Worm (Caenorhabditis elegans) whole organism, L3 larva: ENCODE data around the gene C05C12.1.
"Not testable (repeated sequence)": the region's sequence is repeated elsewhere in the genome, so short reads cannot be mapped to it uniquely, and the experiment has no call there.

Source experiments
- R02D3.7 ChIP-seq: fragments of 150-350 bp; optimal IDR thresholded peaks from 2 replicates; lab custom pipeline; 2014; ENCODE audit warnings: missing biosample characterization, missing genetic modification characterization
- aly-2 ChIP-seq: fragments of 150-350 bp; optimal IDR thresholded peaks from 2 replicates; lab custom pipeline; 2014; ENCODE audit warnings: missing biosample characterization, missing genetic modification characterization
- ceh-16 ChIP-seq: sonication (generic microtip); optimal IDR thresholded peaks from 2 replicates; lab custom pipeline; 2017; ENCODE audit warnings: missing biosample characterization, missing genetic modification characterization
- ceh-28 ChIP-seq: fragments of 150-350 bp; optimal IDR thresholded peaks from 2 replicates; lab custom pipeline; 2014; ENCODE audit warnings: missing biosample characterization, missing genetic modification reagents, missing genetic modification characterization
- ceh-9 ChIP-seq: sonication (generic microtip); optimal IDR thresholded peaks from 2 replicates; lab custom pipeline; 2018; ENCODE audit warnings: missing biosample characterization, missing genetic modification characterization
- daf-12 ChIP-seq: fragments of 150-350 bp; optimal IDR thresholded peaks from 2 replicates; lab custom pipeline; 2014; ENCODE audit warnings: missing biosample characterization, missing genetic modification reagents, missing genetic modification characterization
- egl-5 ChIP-seq: fragments of 150-350 bp; optimal IDR thresholded peaks from 2 replicates; lab custom pipeline; 2017; ENCODE audit warnings: missing biosample characterization, missing genetic modification reagents, missing genetic modification characterization, inconsistent platforms
- elt-1 ChIP-seq: fragments of 150-350 bp; optimal IDR thresholded peaks from 2 replicates; lab custom pipeline; 2014; ENCODE audit warnings: missing biosample characterization, missing genetic modification characterization
- elt-2 ChIP-seq: sonication (generic microtip); optimal IDR thresholded peaks from 2 replicates; lab custom pipeline; 2016; ENCODE audit warnings: missing genetic modification reagents, mild to moderate bottlenecking, missing genetic modification characterization, missing compliant biosample characterization
- eor-1 ChIP-seq, 2 experiments: fragments of 150-350 bp; optimal IDR thresholded peaks; 2 replicates each; lab custom pipeline; 2014 to 2018; ENCODE audit warnings: missing biosample characterization in 2 of 2, missing genetic modification characterization in 2 of 2
- fkh-10 ChIP-seq: sonication (generic microtip); optimal IDR thresholded peaks from 2 replicates; lab custom pipeline; 2017; ENCODE audit warnings: missing biosample characterization, missing genetic modification reagents, missing genetic modification characterization
- fos-1 ChIP-seq: fragments of 150-350 bp; optimal IDR thresholded peaks from 2 replicates; lab custom pipeline; 2014; ENCODE audit warnings: missing biosample characterization, missing genetic modification characterization
- hmg-11 ChIP-seq: sonication (generic microtip); optimal IDR thresholded peaks from 2 replicates; lab custom pipeline; 2016; ENCODE audit warnings: missing genetic modification characterization, missing compliant biosample characterization
- lin-15B ChIP-seq: fragments of 150-350 bp; optimal IDR thresholded peaks from 2 replicates; lab custom pipeline; 2014; ENCODE audit warnings: missing biosample characterization, missing genetic modification characterization
- lsy-12 ChIP-seq: sonication (generic microtip); optimal IDR thresholded peaks from 2 replicates; lab custom pipeline; 2016; ENCODE audit warnings: mild to moderate bottlenecking, missing genetic modification characterization, missing compliant biosample characterization
- mdl-1 ChIP-seq: fragments of 150-350 bp; optimal IDR thresholded peaks from 2 replicates; lab custom pipeline; 2014; ENCODE audit warnings: missing biosample characterization, missing genetic modification characterization
- mml-1 ChIP-seq: fragments of 150-350 bp; sonication (generic microtip); optimal IDR thresholded peaks from 3 replicates; lab custom pipeline; 2014; ENCODE audit warnings: missing biosample characterization, missing genetic modification characterization
- nfya-1 ChIP-seq: sonication (generic microtip); optimal IDR thresholded peaks from 2 replicates; lab custom pipeline; 2017; ENCODE audit warnings: missing genetic modification characterization, mild to moderate bottlenecking, missing compliant biosample characterization, antibody characterized with exemption, moderate library complexity; ENCODE audit not compliant: insufficient read depth
- nhr-11 ChIP-seq: fragments of 150-350 bp; optimal IDR thresholded peaks from 2 replicates; lab custom pipeline; 2014; ENCODE audit warnings: missing biosample characterization, missing genetic modification characterization
- nhr-12 ChIP-seq: fragments of 150-350 bp; optimal IDR thresholded peaks from 2 replicates; lab custom pipeline; 2014; ENCODE audit warnings: missing biosample characterization, missing genetic modification characterization
- nhr-23 ChIP-seq: fragments of 150-350 bp; optimal IDR thresholded peaks from 2 replicates; lab custom pipeline; 2014; ENCODE audit warnings: missing biosample characterization, missing genetic modification reagents, missing genetic modification characterization
- nhr-237 ChIP-seq: fragments of 150-350 bp; optimal IDR thresholded peaks from 2 replicates; lab custom pipeline; 2014; ENCODE audit warnings: missing biosample characterization, missing genetic modification characterization
- nhr-25 ChIP-seq: sonication (generic microtip); optimal IDR thresholded peaks from 2 replicates; lab custom pipeline; 2017; ENCODE audit warnings: missing biosample characterization, missing genetic modification characterization
- nhr-28 ChIP-seq: fragments of 150-350 bp; optimal IDR thresholded peaks from 2 replicates; lab custom pipeline; 2014; ENCODE audit warnings: missing biosample characterization, missing genetic modification characterization
- nhr-43 ChIP-seq: sonication (generic microtip); optimal IDR thresholded peaks from 2 replicates; lab custom pipeline; 2016; ENCODE audit warnings: mild to moderate bottlenecking, missing genetic modification characterization, missing compliant biosample characterization; ENCODE audit not compliant: poor library complexity, severe bottlenecking
- nhr-76 ChIP-seq: fragments of 150-350 bp; sonication (generic microtip); optimal IDR thresholded peaks from 5 replicates; lab custom pipeline; 2014; ENCODE audit warnings: missing biosample characterization, missing genetic modification characterization
- pha-4 ChIP-seq: fragments of 150-350 bp; optimal IDR thresholded peaks from 2 replicates; lab custom pipeline; 2014; ENCODE audit warnings: missing biosample characterization, missing genetic modification reagents, missing genetic modification characterization
- pqm-1 ChIP-seq: fragments of 150-350 bp; optimal IDR thresholded peaks from 2 replicates; lab custom pipeline; 2017; ENCODE audit warnings: missing biosample characterization, missing genetic modification characterization, inconsistent platforms
- skn-1 ChIP-seq: fragments of 150-350 bp; optimal IDR thresholded peaks from 2 replicates; lab custom pipeline; 2014; ENCODE audit warnings: missing biosample characterization, missing genetic modification characterization
- tbx-2 ChIP-seq: sonication (generic microtip); optimal IDR thresholded peaks from 2 replicates; lab custom pipeline; 2016; ENCODE audit warnings: mild to moderate bottlenecking, missing genetic modification characterization, missing compliant biosample characterization
- unc-62 ChIP-seq: fragments of 150-350 bp; sonication (generic microtip); optimal IDR thresholded peaks from 4 replicates; lab custom pipeline; 2014; ENCODE audit warnings: missing biosample characterization, missing genetic modification reagents, missing genetic modification characterization
- ztf-11 ChIP-seq: fragments of 150-350 bp; optimal IDR thresholded peaks from 2 replicates; lab custom pipeline; 2014; ENCODE audit warnings: missing biosample characterization, missing genetic modification characterization

C05C12.1 gene

DNA sequence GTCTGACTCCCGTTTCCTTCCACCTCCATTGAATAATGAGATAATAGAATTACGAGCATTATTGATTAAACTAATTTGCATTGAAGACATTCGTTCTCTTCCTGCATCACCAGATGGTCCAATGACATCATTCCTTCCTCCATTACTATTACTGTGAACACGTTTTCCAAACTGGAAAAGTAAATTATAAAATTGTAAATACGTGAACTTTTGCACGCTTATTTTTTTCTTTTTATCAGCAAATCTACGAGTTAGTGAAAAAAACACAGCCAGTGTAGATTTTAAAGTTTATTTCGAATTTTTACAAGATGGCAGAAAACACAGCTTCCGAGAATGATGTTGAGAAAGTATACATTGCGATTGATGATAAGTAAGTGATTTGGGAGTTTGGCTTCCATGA lies at the start of gene C05C12.1:
Gene C05C12.1 (plus strand): TSS at position 301 of the 400 bp plus-strand sequence.
- TF ChIP-seq tbx-2 (tag; lab: Kevin White, UChicago); nhr-237; aly-2 (tag; lab: Kevin White, UChicago): not testable (repeated sequence)

DNA sequence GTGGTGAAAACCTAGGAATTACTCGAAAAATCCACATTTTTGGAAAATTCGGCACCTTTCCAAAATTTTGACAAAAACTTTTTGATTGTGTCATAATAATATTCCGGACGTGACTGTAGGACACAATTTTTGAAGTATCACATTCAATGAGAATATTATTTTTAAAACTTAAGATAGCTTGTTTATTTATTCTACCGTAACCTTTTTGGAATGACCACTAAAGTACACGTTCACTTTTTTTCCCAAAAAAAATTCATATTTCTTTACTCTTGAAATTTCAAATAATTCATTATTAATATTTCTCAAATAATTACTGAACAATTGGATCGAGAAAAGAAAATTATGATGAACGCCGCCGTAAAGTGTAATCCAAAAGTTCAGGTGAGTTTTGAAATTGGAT lies 46.6 kb upstream of the C05C12.1 start, which contains the start of gene R07H5.9:
Gene R07H5.9 (plus strand): TSS at position 301 of the 400 bp plus-strand sequence.
- TF ChIP-seq nfya-1 (tag; lab: Kevin White, UChicago) (no peak), pha-4 (tag; lab: Kevin White, UChicago) (no peak), nhr-76 (tag; lab: Kevin White, UChicago) (no peak), R02D3.7 (tag; lab: Kevin White, UChicago) (no peak), ceh-16 (tag; lab: Kevin White, UChicago) (no peak), mml-1 (tag; lab: Kevin White, UChicago) (no peak), nhr-11 (tag; lab: Kevin White, UChicago) (no peak), hmg-11 (tag; lab: Kevin White, UChicago) (no peak), mdl-1 (tag; lab: Kevin White, UChicago) (no peak), fkh-10 (GFP tag; lab: Kevin White, UChicago) (no peak), nhr-28 (tag; lab: Kevin White, UChicago) (no peak), nhr-25 (tag; lab: Kevin White, UChicago) (no peak), tbx-2 (tag; lab: Kevin White, UChicago) (no peak), nhr-12 (tag; lab: Kevin White, UChicago) (no peak), egl-5 (tag; lab: Kevin White, UChicago) (no peak), unc-62 (GFP tag; lab: Kevin White, UChicago) (no peak), fos-1 (no peak)

DNA sequence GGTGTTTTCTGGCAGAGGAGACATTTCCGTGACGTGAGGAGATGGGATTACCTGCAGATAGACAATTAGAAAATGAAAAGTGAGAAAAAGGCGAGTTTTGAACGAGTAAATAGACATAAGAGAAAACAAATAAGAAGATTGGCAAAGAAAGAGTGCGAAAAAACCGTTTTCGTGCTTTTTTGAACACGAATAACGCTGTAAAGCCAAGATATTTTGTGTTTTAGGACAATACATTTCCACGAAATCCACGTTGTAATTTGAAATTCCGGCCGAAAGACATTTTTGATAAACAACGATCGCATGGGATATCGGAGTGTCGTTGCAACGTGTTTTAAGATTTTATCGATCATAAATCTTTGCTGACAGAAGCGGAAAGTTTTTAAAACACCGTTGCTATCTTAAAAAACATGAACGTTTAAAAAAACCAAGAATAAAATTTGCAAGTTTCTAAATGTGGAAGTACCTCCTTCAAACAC lies 43.0 kb upstream of the C05C12.1 start, which contains the start of gene adk-1:
Gene adk-1 (minus strand): TSS at position 51 of the 476 bp plus-strand sequence.
- TF ChIP-seq nfya-1 (tag; lab: Kevin White, UChicago) (peak; percentile 21), ceh-16 (tag; lab: Kevin White, UChicago) (no peak), lin-15B (tag; lab: Kevin White, UChicago) (peak; percentile 44), nhr-28 (tag; lab: Kevin White, UChicago) (no peak)

DNA sequence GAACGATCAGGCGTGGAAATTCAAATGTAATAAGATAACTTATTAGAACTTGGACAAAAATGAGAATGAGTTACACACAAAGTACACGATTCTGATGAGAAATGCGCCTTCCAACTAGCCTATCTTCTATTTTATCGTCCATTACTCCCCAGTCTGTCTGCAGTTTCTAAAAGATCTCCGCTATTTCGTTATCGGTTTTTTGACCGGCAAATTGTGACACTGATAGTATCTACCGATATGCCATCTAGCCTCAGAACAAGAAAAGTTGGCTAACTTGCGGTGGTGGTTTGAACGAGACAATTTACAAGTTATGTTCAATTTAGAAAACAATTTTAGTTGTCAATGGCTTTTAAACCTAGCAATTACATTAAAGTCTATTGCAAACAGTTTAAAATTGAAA lies 42.2 kb upstream of the C05C12.1 start:
- peak; percentile 25 for TF ChIP-seq unc-62 (GFP tag; lab: Kevin White, UChicago)
- TF ChIP-seq ceh-28 (tag; lab: Kevin White, UChicago), result peak; percentile 29
- peak; percentile 15 for TF ChIP-seq nhr-23
- no peak for TF ChIP-seq hmg-11 (tag; lab: Kevin White, UChicago)
- TF ChIP-seq pqm-1 (tag; lab: Kevin White, UChicago), result peak; percentile 18
- peak; percentile 54 for TF ChIP-seq nhr-25 (tag; lab: Kevin White, UChicago)
- peak; percentile 86 for TF ChIP-seq elt-2 (tag; lab: Kevin White, UChicago)
- no peak for TF ChIP-seq lsy-12 (tag; lab: Kevin White, UChicago)
- TF ChIP-seq elt-1 (tag; lab: Kevin White, UChicago), result peak; percentile 96

DNA sequence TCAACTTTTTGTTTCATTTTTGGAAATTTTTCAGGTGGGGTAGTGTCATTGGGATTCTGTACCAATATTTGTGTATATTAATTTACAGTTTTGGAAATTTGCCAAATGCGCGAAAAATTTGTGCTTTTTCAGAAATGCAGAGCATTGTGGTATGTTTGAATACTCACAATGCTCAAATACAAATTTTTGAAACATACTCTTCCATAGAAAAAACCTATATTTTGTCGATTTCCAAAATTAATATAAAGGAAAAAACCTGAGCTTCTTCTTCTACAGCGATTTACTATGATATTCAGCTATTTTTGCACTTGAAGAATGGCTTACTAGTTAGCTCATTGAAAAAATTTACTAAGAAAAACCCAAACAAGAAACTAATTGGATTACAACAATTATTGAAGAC lies 40.8 kb upstream of the C05C12.1 start:
- TF ChIP-seq ztf-11 (tag; lab: Kevin White, UChicago), result no peak
- TF ChIP-seq nhr-43 (tag; lab: Kevin White, UChicago), result no peak
- no peak for TF ChIP-seq nhr-76 (tag; lab: Kevin White, UChicago)
- no peak for TF ChIP-seq skn-1 (tag; lab: Kevin White, UChicago)
- no peak for TF ChIP-seq nhr-237
- no peak for TF ChIP-seq daf-12 (tag; lab: Kevin White, UChicago)
- no peak for TF ChIP-seq pqm-1 (tag; lab: Kevin White, UChicago)
- no peak for TF ChIP-seq ceh-9

DNA sequence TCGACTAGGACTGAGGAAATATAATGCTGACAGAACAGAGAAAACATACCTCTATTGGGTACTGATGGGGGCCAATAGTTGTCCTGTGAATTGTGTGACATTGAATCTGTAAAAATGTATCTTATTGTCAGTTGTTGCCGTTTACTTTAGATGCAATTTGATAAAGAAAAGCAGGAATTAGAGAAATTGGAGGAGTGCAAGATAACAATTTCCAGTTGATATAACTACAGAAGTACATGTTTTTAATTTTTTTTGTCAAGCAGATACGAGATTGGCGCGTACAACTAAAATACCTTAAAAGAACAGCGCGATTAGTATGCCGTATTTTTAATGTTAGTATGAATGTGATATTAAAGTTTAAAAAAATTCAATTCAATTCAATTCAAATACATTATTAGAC lies 35.8 kb upstream of the C05C12.1 start, which contains the start of gene zip-6:
Gene zip-6 (minus strand): TSS at position 101 of the 400 bp plus-strand sequence.
- TF ChIP-seq nhr-237, result no peak
- no peak for TF ChIP-seq eor-1 (tag; optimal IDR thresholded peaks at IDR 0.05; lab: Kevin White, UChicago)
